Fruit fly (Drosophila melanogaster): ENCODE results near the gene T48.

DNA sequence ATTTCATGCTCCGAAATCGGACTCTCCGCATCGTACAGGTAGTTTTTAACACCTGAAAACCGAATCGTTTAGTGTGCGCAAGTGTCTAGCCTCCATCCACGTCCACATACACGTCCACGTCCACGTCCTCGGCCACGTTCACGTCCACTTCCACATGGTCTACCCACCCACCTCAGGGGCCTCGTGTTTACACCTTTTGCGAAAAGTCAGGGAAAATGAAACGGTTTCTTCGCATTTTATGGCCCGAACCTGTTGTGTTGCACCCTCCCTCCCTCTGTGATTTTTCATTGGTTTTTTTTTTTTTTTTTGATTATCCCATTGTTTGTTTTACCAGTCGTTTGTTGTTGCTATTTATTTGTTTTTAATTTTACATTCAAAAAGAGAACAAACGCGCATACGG is 5.6 kb downstream of the T48 start:
- TF ChIP-seq Pif1A (GFP tag; optimal IDR thresholded peaks at IDR 0.05) (no peak), CG15710 (tag; optimal IDR thresholded peaks at IDR 0.05) (no peak), CG17806 (tag; optimal IDR thresholded peaks at IDR 0.05) (no peak), EcR (GFP tag; optimal IDR thresholded peaks at IDR 0.05) (no peak), rn (GFP tag; IDR thresholded peaks at IDR 0.05) (no peak)
